Fruit fly (Drosophila melanogaster) whole organism, embryonic: ENCODE measurements around the gene vkg.
A peak's percentile ranks its signal among the peaks of the same experiment; 100 is the strongest.

Source experiments
- CG10267 ChIP-seq: fragments of 200-800 bp; sonication (Bioruptor generic); optimal IDR thresholded peaks from 2 replicates; lab custom pipeline; 2018; ENCODE audit warnings: missing biosample characterization, mild to moderate bottlenecking, missing genetic modification characterization, moderate library complexity
- CG11696 ChIP-seq: fragments of 200-800 bp; sonication (Bioruptor generic); IDR thresholded peaks from 2 replicates; pipeline ENCODE4 v1.3.6; 2022; ENCODE audit warnings: missing biosample characterization, missing genetic modification characterization
- CG11723 ChIP-seq: fragments of 200-800 bp; sonication (Bioruptor generic); optimal IDR thresholded peaks from 2 replicates; lab custom pipeline; 2017; ENCODE audit warnings: missing biosample characterization, mild to moderate bottlenecking, missing genetic modification characterization
- CG14441 ChIP-seq: fragments of 200-800 bp; sonication (Bioruptor generic); IDR thresholded peaks from 2 replicates; pipeline ENCODE4 v1.3.6; 2022; ENCODE audit warnings: missing biosample characterization, missing genetic modification characterization
- CG16813 ChIP-seq: fragments of 200-800 bp; sonication (Bioruptor generic); IDR thresholded peaks from 3 replicates; pipeline ENCODE4 v1.3.6; 2022; ENCODE audit warnings: missing biosample characterization, missing genetic modification characterization; ENCODE audit not compliant: partially characterized antibody
- CG17328 ChIP-seq: fragments of 200-800 bp; sonication (Bioruptor generic); IDR thresholded peaks from 2 replicates; pipeline ENCODE4 v1.3.6; 2022; ENCODE audit warnings: missing biosample characterization, missing genetic modification characterization
- CG31441 ChIP-seq: fragments of 200-800 bp; sonication (Bioruptor generic); IDR thresholded peaks from 2 replicates; pipeline ENCODE4 v1.3.6; 2022; ENCODE audit warnings: missing biosample characterization, missing genetic modification characterization
- CG34376 ChIP-seq: fragments of 200-800 bp; sonication (Bioruptor generic); optimal IDR thresholded peaks from 2 replicates; lab custom pipeline; 2018; ENCODE audit warnings: missing biosample characterization, mild to moderate bottlenecking, missing genetic modification characterization
- CG3726 ChIP-seq: fragments of 200-800 bp; sonication (Bioruptor generic); IDR thresholded peaks from 3 replicates; pipeline ENCODE4, ENCODE4 v1.3.6; 2022; ENCODE audit warnings: missing biosample characterization, missing genetic modification characterization
- CG3838 ChIP-seq: fragments of 200-800 bp; sonication (Bioruptor generic); optimal IDR thresholded peaks from 3 replicates; lab custom pipeline; 2016; ENCODE audit warnings: missing biosample characterization, missing genetic modification characterization
- CG4360 ChIP-seq: fragments of 200-800 bp; sonication (Bioruptor generic); IDR thresholded peaks from 2 replicates; pipeline ENCODE4 v1.3.6; 2022; ENCODE audit warnings: missing biosample characterization, missing genetic modification characterization
- CG4424 ChIP-seq: fragments of 200-800 bp; sonication (Bioruptor generic); optimal IDR thresholded peaks from 3 replicates; lab custom pipeline; 2016; ENCODE audit warnings: missing biosample characterization, missing genetic modification characterization
- CG4854 ChIP-seq: fragments of 200-800 bp; sonication (Bioruptor generic); optimal IDR thresholded peaks from 2 replicates; lab custom pipeline; 2016; ENCODE audit warnings: missing biosample characterization, missing genetic modification characterization, inconsistent platforms
- CG6272 ChIP-seq: fragments of 200-800 bp; sonication (Bioruptor generic); IDR thresholded peaks from 2 replicates; pipeline ENCODE4 v1.3.6; 2022; ENCODE audit warnings: missing biosample characterization, missing genetic modification characterization
- CG6654 ChIP-seq: fragments of 200-800 bp; sonication (Bioruptor generic); optimal IDR thresholded peaks from 2 replicates; lab custom pipeline; 2017; ENCODE audit warnings: missing biosample characterization, mild to moderate bottlenecking, missing genetic modification characterization
- CG6683 ChIP-seq: fragments of 200-800 bp; sonication (Bioruptor generic); optimal IDR thresholded peaks from 2 replicates; lab custom pipeline; 2017; ENCODE audit warnings: missing biosample characterization, mild to moderate bottlenecking, missing genetic modification characterization, missing genetic modification reagents
- CG7372 ChIP-seq: fragments of 200-800 bp; sonication (Bioruptor generic); IDR thresholded peaks from 2 replicates; pipeline ENCODE4 v1.3.6; 2022; ENCODE audit warnings: missing biosample characterization, missing genetic modification characterization
- CG8478 ChIP-seq: fragments of >200 bp; optimal IDR thresholded peaks from 2 replicates; lab custom pipeline; 2018
- CG8924 ChIP-seq: fragments of 200-800 bp; optimal IDR thresholded peaks from 3 replicates; lab custom pipeline; 2019; ENCODE audit warnings: missing biosample characterization, mild to moderate bottlenecking, missing genetic modification characterization, moderate library complexity
- Dbx ChIP-seq: fragments of 200-800 bp; sonication (Bioruptor generic); IDR thresholded peaks from 3 replicates; pipeline ENCODE4 v1.3.6; 2022; ENCODE audit warnings: missing biosample characterization, missing genetic modification characterization
- Dip2 ChIP-seq: fragments of 200-800 bp; sonication (Bioruptor generic); IDR thresholded peaks from 2 replicates; pipeline ENCODE4 v1.3.6; 2022; ENCODE audit warnings: missing biosample characterization, missing genetic modification characterization
- Doc3 ChIP-seq: fragments of 200-800 bp; sonication (Bioruptor generic); IDR thresholded peaks from 3 replicates; pipeline ENCODE4 v1.3.6; 2022; ENCODE audit warnings: missing biosample characterization, missing genetic modification characterization; ENCODE audit not compliant: partially characterized antibody
- Ets65A ChIP-seq: fragments of 200-800 bp; sonication (Bioruptor generic); peaks from one replicate; lab custom pipeline; 2016; ENCODE audit warnings: missing biosample characterization, missing genetic modification characterization
- Fer3 ChIP-seq: fragments of 200-800 bp; sonication (Bioruptor generic); optimal IDR thresholded peaks from 2 replicates; lab custom pipeline; 2018; ENCODE audit warnings: missing biosample characterization, mild to moderate bottlenecking, missing genetic modification characterization, moderate library complexity
- Gug ChIP-seq: fragments of 200-800 bp; sonication (Bioruptor generic); IDR thresholded peaks from 4 replicates; pipeline ENCODE4 v1.3.6; 2022; ENCODE audit warnings: missing biosample characterization, missing genetic modification characterization
- H2.0 ChIP-seq: fragments of 200-800 bp; sonication (Bioruptor generic); IDR thresholded peaks from 2 replicates; pipeline ENCODE4 v1.3.6; 2022; ENCODE audit warnings: missing biosample characterization, missing genetic modification characterization
- Hand ChIP-seq: fragments of 200-800 bp; sonication (Bioruptor generic); optimal IDR thresholded peaks from 2 replicates; lab custom pipeline; 2017; ENCODE audit warnings: mild to moderate bottlenecking, missing biosample characterization, missing genetic modification reagents, missing genetic modification characterization
- NC2β ChIP-seq: fragments of 200-800 bp; sonication (Bioruptor generic); optimal IDR thresholded peaks from 2 replicates; lab custom pipeline; 2016; ENCODE audit warnings: missing biosample characterization, missing genetic modification characterization
- NK7.1 ChIP-seq: fragments of 200-800 bp; sonication (Bioruptor generic); optimal IDR thresholded peaks from 3 replicates; lab custom pipeline; 2016; ENCODE audit warnings: missing biosample characterization, missing genetic modification characterization
- NfI ChIP-seq: fragments of 200-800 bp; sonication (Bioruptor generic); optimal IDR thresholded peaks from 3 replicates; lab custom pipeline; 2018; ENCODE audit warnings: missing biosample characterization, mild to moderate bottlenecking, missing genetic modification characterization, moderate library complexity
- Sox100B ChIP-seq: fragments of 200-800 bp; sonication (Bioruptor generic); optimal IDR thresholded peaks from 3 replicates; lab custom pipeline; 2018; ENCODE audit warnings: missing biosample characterization, mild to moderate bottlenecking, missing genetic modification characterization
- Ssrp ChIP-seq: fragments of 200-800 bp; sonication (Bioruptor generic); optimal IDR thresholded peaks from 2 replicates; lab custom pipeline; 2018; ENCODE audit warnings: missing biosample characterization, mild to moderate bottlenecking, missing genetic modification characterization, moderate library complexity
- Stat92E ChIP-seq, 3 experiments: fragments of >200 bp in 2 of 3; fragments of 200-800 bp in 1 of 3; sonication (Bioruptor generic) in 1 of 3; optimal IDR thresholded peaks; 2 replicates each; lab custom pipeline; 2017 to 2019; ENCODE audit warnings: missing biosample characterization in 3 of 3, missing genetic modification characterization in 3 of 3, mild to moderate bottlenecking in 1 of 3, moderate library complexity in 1 of 3
- Usf ChIP-seq: fragments of 200-800 bp; sonication (Bioruptor generic); optimal IDR thresholded peaks from 2 replicates; lab custom pipeline; 2017; ENCODE audit warnings: missing genotype, missing biosample characterization, missing genetic modification characterization
- ase ChIP-seq: fragments of 200-800 bp; sonication (Bioruptor generic); IDR thresholded peaks from 3 replicates; pipeline ENCODE4 v1.3.6; 2022; ENCODE audit warnings: missing biosample characterization, missing genetic modification characterization
- ato ChIP-seq: fragments of 200-800 bp; sonication (Bioruptor generic); IDR thresholded peaks from 2 replicates; pipeline ENCODE4 v1.3.6; 2022; ENCODE audit warnings: missing biosample characterization, missing genetic modification characterization; ENCODE audit not compliant: partially characterized antibody
- cas ChIP-seq: fragments of 200-800 bp; sonication (Bioruptor generic); IDR thresholded peaks from 2 replicates; pipeline ENCODE4 v1.3.6; 2022; ENCODE audit warnings: missing biosample characterization, missing genetic modification characterization
- cg ChIP-seq: fragments of 200-800 bp; sonication (Bioruptor generic); optimal IDR thresholded peaks from 3 replicates; lab custom pipeline; 2019; ENCODE audit warnings: missing biosample characterization, mild to moderate bottlenecking, missing genetic modification characterization, moderate library complexity
- danr ChIP-seq: fragments of 200-800 bp; sonication (Bioruptor generic); IDR thresholded peaks from 2 replicates; pipeline ENCODE4 v1.3.6; 2022; ENCODE audit warnings: missing biosample characterization, missing genetic modification characterization
- fd3F ChIP-seq: fragments of 200-800 bp; sonication (Bioruptor generic); optimal IDR thresholded peaks from 2 replicates; lab custom pipeline; 2018; ENCODE audit warnings: missing biosample characterization, mild to moderate bottlenecking, missing genetic modification characterization, moderate library complexity
- gro ChIP-seq: fragments of 200-800 bp; sonication (Bioruptor generic); optimal IDR thresholded peaks from 2 replicates; lab custom pipeline; 2016; ENCODE audit warnings: missing biosample characterization, missing genetic modification characterization
- gt ChIP-seq: fragments of 200-800 bp; sonication (Bioruptor generic); IDR thresholded peaks from 2 replicates; pipeline ENCODE4 v1.3.6; 2022; ENCODE audit warnings: missing biosample characterization, missing genetic modification characterization
- knrl ChIP-seq: fragments of 200-800 bp; sonication (Bioruptor generic); IDR thresholded peaks from 3 replicates; pipeline ENCODE4 v1.3.6; 2022; ENCODE audit warnings: missing biosample characterization, missing genetic modification characterization; ENCODE audit not compliant: partially characterized antibody
- p53 ChIP-seq: fragments of 200-800 bp; sonication (Bioruptor generic); optimal IDR thresholded peaks from 2 replicates; lab custom pipeline; 2016; ENCODE audit warnings: missing biosample characterization, missing genetic modification characterization
- prd ChIP-seq, 3 experiments: fragments of >200 bp in 2 of 3; fragments of 200-800 bp in 1 of 3; sonication (Bioruptor generic) in 1 of 3; optimal IDR thresholded peaks in 2 of 3; IDR thresholded peaks in 1 of 3; 2 replicates in 2 of 3; 3 replicates in 1 of 3; pipeline versions ENCODE4 v1.3.6 to Lab custom; 2017 to 2022; ENCODE audit warnings: missing biosample characterization in 1 of 3, missing genetic modification characterization in 1 of 3
- pros ChIP-seq: fragments of 200-800 bp; sonication (Bioruptor generic); optimal IDR thresholded peaks from 3 replicates; lab custom pipeline; 2019; ENCODE audit warnings: missing biosample characterization, mild to moderate bottlenecking, missing genetic modification characterization, moderate library complexity
- slbo ChIP-seq: fragments of 200-800 bp; sonication (Bioruptor generic); IDR thresholded peaks from 2 replicates; pipeline ENCODE4 v1.3.6; 2022; ENCODE audit warnings: missing biosample characterization, missing genetic modification characterization
- tll ChIP-seq, 2 experiments: fragments of 200-800 bp in 1 of 2; fragments of >200 bp in 1 of 2; sonication (Bioruptor generic) in 1 of 2; optimal IDR thresholded peaks; 2 replicates each; lab custom pipeline; 2017 to 2019; ENCODE audit warnings: missing biosample characterization in 2 of 2, missing genetic modification characterization in 2 of 2, mild to moderate bottlenecking in 1 of 2, moderate library complexity in 1 of 2
- unpg ChIP-seq: fragments of 200-800 bp; sonication (Bioruptor generic); optimal IDR thresholded peaks from 3 replicates; lab custom pipeline; 2018; ENCODE audit warnings: missing biosample characterization, mild to moderate bottlenecking, missing genetic modification characterization, moderate library complexity

vkg gene

DNA sequence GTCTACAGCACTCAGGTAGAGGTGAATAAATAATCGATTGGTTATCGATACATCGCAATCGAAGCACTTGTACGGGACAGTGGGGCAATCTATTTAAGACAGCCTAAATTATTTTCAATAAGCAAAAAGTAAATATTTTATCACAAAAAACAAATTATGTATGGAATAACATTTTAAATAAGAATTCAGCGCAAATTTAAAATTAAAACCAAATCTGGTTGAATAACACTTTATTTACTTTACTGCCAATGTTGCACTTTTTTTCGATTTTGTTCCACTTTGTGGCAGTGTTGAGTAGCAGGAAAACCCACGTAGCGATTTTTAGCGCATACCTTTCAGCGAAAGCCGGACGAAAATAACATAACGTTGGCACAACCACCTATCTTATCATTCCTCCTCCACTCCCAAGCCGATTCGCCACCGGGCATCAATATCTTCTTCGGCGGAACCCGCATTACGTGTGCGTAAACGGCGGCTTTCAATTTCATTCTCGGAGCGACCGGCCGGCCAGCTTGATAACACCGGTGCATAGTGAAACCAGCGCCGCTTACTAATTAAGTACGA is 50.9 kb downstream of the vkg start, which contains the start of the genes Gmd and CG3792 (continued):
- TF ChIP-seq slbo = peak; percentile 98
- TF ChIP-seq CG14441 (GFP tag; lab: Robert Waterston, UW) = peak; percentile 96
- peak; percentile 14 to 44 for TF ChIP-seq tll (GFP tag; optimal IDR thresholded peaks at IDR 0.05; lab: Kevin White, UChicago)
- peak; percentile 91 for TF ChIP-seq CG11723 (GFP tag; lab: Kevin White, UChicago)
- peak; percentile 81 for TF ChIP-seq NK7.1 (GFP tag; lab: Kevin White, UChicago)
- TF ChIP-seq CG6683 = peak; percentile 90
- no peak for TF ChIP-seq cg (GFP tag; lab: Kevin White, UChicago)
- TF ChIP-seq NC2β (GFP tag; lab: Kevin White, UChicago) = peak; percentile 91
- peak; percentile 68 for TF ChIP-seq Hand
- peak; percentile 97 for TF ChIP-seq CG31441 (GFP tag; lab: Robert Waterston, UW)
- peak; percentile 86 for TF ChIP-seq p53 (GFP tag; lab: Kevin White, UChicago)
- peak; percentile 84 for TF ChIP-seq CG16813 (GFP tag; lab: Robert Waterston, UW)
- peak; percentile 54; the same call in 1 of the 2 replicates for TF ChIP-seq ato (GFP tag; lab: Robert Waterston, UW)
- peak; percentile 94 for TF ChIP-seq fd3F (GFP tag; lab: Kevin White, UChicago)
- TF ChIP-seq H2.0 (GFP tag; lab: Robert Waterston, UW) = peak; percentile 93
- peak; percentile 94 for TF ChIP-seq Gug (GFP tag; lab: Robert Waterston, UW)
- peak in 1 of 3 experiments; percentile 82 for TF ChIP-seq Stat92E (GFP tag; optimal IDR thresholded peaks at IDR 0.05; lab: Kevin White, UChicago)
- TF ChIP-seq knrl (GFP tag; lab: Robert Waterston, UW) = peak; percentile 87
- peak; percentile 87 for TF ChIP-seq gro (GFP tag; lab: Kevin White, UChicago)
- TF ChIP-seq CG3726 (GFP tag; lab: Robert Waterston, UW) = peak; percentile 94
- peak; percentile 94 for TF ChIP-seq ase (GFP tag; lab: Robert Waterston, UW)
- peak; percentile 98 for TF ChIP-seq CG10267 (tag; lab: Kevin White, UChicago)
- TF ChIP-seq gt = peak; percentile 87
- TF ChIP-seq pros (GFP tag; lab: Kevin White, UChicago) = peak; percentile 64
- no peak for TF ChIP-seq Sox100B (GFP tag; lab: Kevin White, UChicago)
- peak; percentile 88 for TF ChIP-seq Doc3 (GFP tag; lab: Robert Waterston, UW)
- TF ChIP-seq NfI (GFP tag; lab: Kevin White, UChicago) = peak; percentile 95
- TF ChIP-seq Usf = peak; percentile 87
- peak; percentile 81 for TF ChIP-seq CG6654 (GFP tag; lab: Kevin White, UChicago)
- peak; percentile 96 for TF ChIP-seq CG7372
- TF ChIP-seq CG4360 (GFP tag; lab: Robert Waterston, UW) = peak; percentile 70
- TF ChIP-seq CG8924 (tag; lab: Kevin White, UChicago) = peak; percentile 94
- peak; percentile 99 for TF ChIP-seq Ets65A
- peak; percentile 89 for TF ChIP-seq CG11696 (GFP tag; lab: Robert Waterston, UW)
- TF ChIP-seq danr (GFP tag; lab: Robert Waterston, UW) = peak; percentile 93
- TF ChIP-seq unpg (GFP tag; lab: Kevin White, UChicago) = peak; percentile 96
- TF ChIP-seq prd (optimal IDR thresholded peaks at IDR 0.05; lab: Kevin White, UChicago) = no peak
- TF ChIP-seq prd (GFP tag; IDR thresholded peaks at IDR 0.05; lab: Robert Waterston, UW) = peak; percentile 97
- TF ChIP-seq CG3838 (GFP tag; lab: Kevin White, UChicago) = peak; percentile 87
- TF ChIP-seq Dbx (GFP tag; lab: Robert Waterston, UW) = peak; percentile 97
- peak; percentile 59; the same call in 1 of the 2 replicates for TF ChIP-seq Dip2
- peak; percentile 92 for TF ChIP-seq cas (GFP tag; lab: Robert Waterston, UW)
- TF ChIP-seq CG4854 (GFP tag; lab: Kevin White, UChicago) = peak; percentile 95
- no peak for TF ChIP-seq CG8478 (lab: Kevin White, UChicago)
- TF ChIP-seq CG4424 (GFP tag; lab: Kevin White, UChicago) = peak; percentile 97
- peak; percentile 95 for TF ChIP-seq Ssrp (tag; lab: Kevin White, UChicago)
- TF ChIP-seq CG17328 (GFP tag; lab: Robert Waterston, UW) = peak; percentile 97
- peak; percentile 96 for TF ChIP-seq Fer3 (tag; lab: Kevin White, UChicago)
- peak; percentile 96 for TF ChIP-seq CG6272 (GFP tag; lab: Robert Waterston, UW)
- TF ChIP-seq CG34376 = peak; percentile 93
